Fruit fly (Drosophila melanogaster) whole organism, embryonic: Measurements from ENCODE around the gene opa.
A peak's percentile ranks its signal among the peaks of the same experiment; 100 is the strongest.

Experiments used
- B-H2 ChIP-seq: fragments of 200-800 bp; sonication (Bioruptor generic); optimal IDR thresholded peaks from 2 replicates; lab custom pipeline; 2018; ENCODE audit warnings: missing biosample characterization, mild to moderate bottlenecking, missing genetic modification characterization
- Bteb2 ChIP-seq: fragments of 200-800 bp; sonication (Bioruptor generic); optimal IDR thresholded peaks from 2 replicates; lab custom pipeline; 2016; ENCODE audit warnings: missing biosample characterization, missing genetic modification characterization
- CG10462 ChIP-seq: fragments of 200-800 bp; sonication (Bioruptor generic); optimal IDR thresholded peaks from 2 replicates; lab custom pipeline; 2016; ENCODE audit warnings: missing biosample characterization, missing genetic modification characterization
- CG10654 ChIP-seq: fragments of 200-800 bp; sonication (Bioruptor generic); optimal IDR thresholded peaks from 2 replicates; lab custom pipeline; 2016; ENCODE audit warnings: missing biosample characterization, missing genetic modification characterization
- CG10959 ChIP-seq: fragments of 200-800 bp; sonication (Bioruptor generic); IDR thresholded peaks from 2 replicates; pipeline ENCODE4 v1.3.6; 2022; ENCODE audit warnings: missing biosample characterization, missing genetic modification characterization
- CG12299 ChIP-seq: fragments of 200-800 bp; sonication (Bioruptor generic); optimal IDR thresholded peaks from 2 replicates; lab custom pipeline; 2018; ENCODE audit warnings: missing biosample characterization, mild to moderate bottlenecking, missing genetic modification characterization
- CG12744 ChIP-seq: fragments of 200-800 bp; sonication (Bioruptor generic); optimal IDR thresholded peaks from 2 replicates; lab custom pipeline; 2016; ENCODE audit warnings: missing biosample characterization, missing genetic modification characterization
- CG14050 ChIP-seq: fragments of 200-800 bp; sonication (Bioruptor generic); IDR thresholded peaks from 3 replicates; pipeline ENCODE4 v1.3.6; 2022; ENCODE audit warnings: missing biosample characterization, missing genetic modification characterization
- CG15601 ChIP-seq: fragments of 200-800 bp; sonication (Bioruptor generic); optimal IDR thresholded peaks from 3 replicates; lab custom pipeline; 2019; ENCODE audit warnings: missing biosample characterization, mild to moderate bottlenecking, missing genetic modification characterization, moderate library complexity
- CG1602 ChIP-seq: fragments of 200-800 bp; sonication (Bioruptor generic); optimal IDR thresholded peaks from 3 replicates; lab custom pipeline; 2016; ENCODE audit warnings: missing biosample characterization, missing genetic modification characterization
- CG17328 ChIP-seq: fragments of 200-800 bp; sonication (Bioruptor generic); IDR thresholded peaks from 2 replicates; pipeline ENCODE4 v1.3.6; 2022; ENCODE audit warnings: missing biosample characterization, missing genetic modification characterization
- CG17829 ChIP-seq: fragments of 200-800 bp; optimal IDR thresholded peaks from 2 replicates; lab custom pipeline; 2019; ENCODE audit warnings: missing biosample characterization, mild to moderate bottlenecking, missing genetic modification characterization, moderate library complexity
- CG17912 ChIP-seq: fragments of 200-800 bp; sonication (Bioruptor generic); optimal IDR thresholded peaks from 2 replicates; lab custom pipeline; 2018; ENCODE audit warnings: missing biosample characterization, mild to moderate bottlenecking, missing genetic modification characterization
- CG18599 ChIP-seq: fragments of 200-800 bp; sonication (Bioruptor generic); optimal IDR thresholded peaks from 3 replicates; lab custom pipeline; 2017; ENCODE audit warnings: missing biosample characterization, missing genetic modification characterization, mild to moderate bottlenecking, moderate library complexity, missing genetic modification reagents
- CG2678 ChIP-seq: fragments of 200-800 bp; sonication (Bioruptor generic); optimal IDR thresholded peaks from 3 replicates; lab custom pipeline; 2019; ENCODE audit warnings: missing biosample characterization, mild to moderate bottlenecking, missing genetic modification characterization, moderate library complexity
- CG2712 ChIP-seq: fragments of 200-800 bp; optimal IDR thresholded peaks from 3 replicates; lab custom pipeline; 2019; ENCODE audit warnings: missing biosample characterization, mild to moderate bottlenecking, missing genetic modification characterization, moderate library complexity
- CG2875 ChIP-seq: fragments of 200-800 bp; sonication (Bioruptor generic); optimal IDR thresholded peaks from 2 replicates; lab custom pipeline; 2017; ENCODE audit warnings: missing biosample characterization, mild to moderate bottlenecking, missing genetic modification characterization, missing genetic modification reagents
- CG3163 ChIP-seq: fragments of 200-800 bp; sonication (Bioruptor generic); optimal IDR thresholded peaks from 3 replicates; lab custom pipeline; 2016; ENCODE audit warnings: missing biosample characterization, missing genetic modification characterization
- CG3995 ChIP-seq: fragments of 200-800 bp; sonication (Bioruptor generic); optimal IDR thresholded peaks from 3 replicates; lab custom pipeline; 2016; ENCODE audit warnings: missing biosample characterization, missing genetic modification characterization
- CG4404 ChIP-seq: fragments of 200-800 bp; sonication (Bioruptor generic); IDR thresholded peaks from 2 replicates; pipeline ENCODE4 v1.3.6; 2022; ENCODE audit warnings: missing biosample characterization, missing genetic modification characterization
- CG4730 ChIP-seq: fragments of 200-800 bp; sonication (Bioruptor generic); IDR thresholded peaks from 2 replicates; pipeline ENCODE4 v1.3.6; 2022; ENCODE audit warnings: missing biosample characterization, missing genetic modification characterization
- CG6683 ChIP-seq: fragments of 200-800 bp; sonication (Bioruptor generic); optimal IDR thresholded peaks from 2 replicates; lab custom pipeline; 2017; ENCODE audit warnings: missing biosample characterization, mild to moderate bottlenecking, missing genetic modification characterization, missing genetic modification reagents
- CG6765 ChIP-seq: fragments of 200-800 bp; sonication (Bioruptor generic); optimal IDR thresholded peaks from 3 replicates; lab custom pipeline; 2017; ENCODE audit warnings: missing biosample characterization, mild to moderate bottlenecking, missing genetic modification characterization
- CG6813 ChIP-seq: fragments of 200-800 bp; sonication (Bioruptor generic); optimal IDR thresholded peaks from 2 replicates; lab custom pipeline; 2017; ENCODE audit warnings: missing biosample characterization, missing genetic modification characterization, mild to moderate bottlenecking, moderate library complexity, missing genetic modification reagents
- CG7556 ChIP-seq: fragments of 200-800 bp; sonication (Bioruptor generic); optimal IDR thresholded peaks from 2 replicates; lab custom pipeline; 2017; ENCODE audit warnings: missing biosample characterization, mild to moderate bottlenecking, missing genetic modification characterization
- CrebB ChIP-seq: fragments of 200-800 bp; sonication (Bioruptor generic); optimal IDR thresholded peaks from 3 replicates; lab custom pipeline; 2018; ENCODE audit warnings: missing biosample characterization, mild to moderate bottlenecking, missing genetic modification characterization
- Fer3 ChIP-seq: fragments of 200-800 bp; sonication (Bioruptor generic); optimal IDR thresholded peaks from 2 replicates; lab custom pipeline; 2018; ENCODE audit warnings: missing biosample characterization, mild to moderate bottlenecking, missing genetic modification characterization, moderate library complexity
- Hr39 ChIP-seq: fragments of >200 bp; optimal IDR thresholded peaks from 2 replicates; lab custom pipeline; 2017
- Nf-YC ChIP-seq: fragments of 200-800 bp; optimal IDR thresholded peaks from 3 replicates; lab custom pipeline; 2019; ENCODE audit warnings: missing biosample characterization, mild to moderate bottlenecking, missing genetic modification characterization, moderate library complexity
- Opbp ChIP-seq: fragments of 200-800 bp; sonication (Bioruptor generic); IDR thresholded peaks from 3 replicates; pipeline ENCODE4 v1.3.6; 2022; ENCODE audit warnings: missing biosample characterization, missing genetic modification characterization; ENCODE audit not compliant: partially characterized antibody
- Sox102F ChIP-seq: fragments of 200-800 bp; sonication (Bioruptor generic); optimal IDR thresholded peaks from 2 replicates; lab custom pipeline; 2018; ENCODE audit warnings: missing biosample characterization, mild to moderate bottlenecking, missing genetic modification characterization, moderate library complexity
- Usf ChIP-seq: fragments of 200-800 bp; sonication (Bioruptor generic); optimal IDR thresholded peaks from 2 replicates; lab custom pipeline; 2017; ENCODE audit warnings: missing genotype, missing biosample characterization, missing genetic modification characterization
- ap ChIP-seq: fragments of 200-800 bp; sonication (Bioruptor generic); IDR thresholded peaks from 2 replicates; pipeline ENCODE4 v1.3.6; 2022; ENCODE audit warnings: missing biosample characterization, missing genetic modification characterization
- cas ChIP-seq: fragments of 200-800 bp; sonication (Bioruptor generic); IDR thresholded peaks from 2 replicates; pipeline ENCODE4 v1.3.6; 2022; ENCODE audit warnings: missing biosample characterization, missing genetic modification characterization
- croc ChIP-seq: fragments of 200-800 bp; sonication (Bioruptor generic); conservative IDR thresholded peaks from 3 replicates; pipeline ENCODE4 v1.3.6; 2022; ENCODE audit warnings: missing biosample characterization, missing genetic modification characterization
- dimm ChIP-seq: fragments of 200-800 bp; sonication (Bioruptor generic); IDR thresholded peaks from 2 replicates; pipeline ENCODE4 v1.3.6; 2022; ENCODE audit warnings: missing biosample characterization, missing genetic modification characterization
- ems ChIP-seq: fragments of 200-800 bp; sonication (Bioruptor generic); optimal IDR thresholded peaks from 3 replicates; lab custom pipeline; 2016; ENCODE audit warnings: missing biosample characterization, missing genetic modification characterization
- gsb-n ChIP-seq: fragments of 200-800 bp; sonication (Bioruptor generic); optimal IDR thresholded peaks from 3 replicates; lab custom pipeline; 2018; ENCODE audit warnings: missing biosample characterization, mild to moderate bottlenecking, missing genetic modification characterization
- gt ChIP-seq: fragments of 200-800 bp; sonication (Bioruptor generic); IDR thresholded peaks from 2 replicates; pipeline ENCODE4 v1.3.6; 2022; ENCODE audit warnings: missing biosample characterization, missing genetic modification characterization
- kah ChIP-seq: fragments of 200-800 bp; sonication (Bioruptor generic); optimal IDR thresholded peaks from 2 replicates; lab custom pipeline; 2018; ENCODE audit warnings: missing biosample characterization, mild to moderate bottlenecking, missing genetic modification characterization
- kay ChIP-seq: fragments of 200-800 bp; sonication (Bioruptor generic); optimal IDR thresholded peaks from 2 replicates; lab custom pipeline; 2016; ENCODE audit warnings: missing biosample characterization, missing genetic modification characterization
- klu ChIP-seq: fragments of 200-800 bp; sonication (Bioruptor generic); IDR thresholded peaks from 2 replicates; pipeline ENCODE4 v1.3.6; 2022; ENCODE audit warnings: missing biosample characterization, missing genetic modification characterization
- nmo ChIP-seq: fragments of 200-800 bp; sonication (Bioruptor generic); optimal IDR thresholded peaks from 2 replicates; lab custom pipeline; 2018; ENCODE audit warnings: missing biosample characterization, mild to moderate bottlenecking, missing genetic modification characterization, moderate library complexity
- oc ChIP-seq: fragments of 200-800 bp; sonication (Bioruptor generic); optimal IDR thresholded peaks from 2 replicates; lab custom pipeline; 2018; ENCODE audit warnings: missing biosample characterization, mild to moderate bottlenecking, missing genetic modification characterization, moderate library complexity
- sens-2 ChIP-seq: fragments of 200-800 bp; sonication (Bioruptor generic); IDR thresholded peaks from 2 replicates; pipeline ENCODE4 v1.3.6; 2022; ENCODE audit warnings: missing biosample characterization, missing genetic modification characterization
- slou ChIP-seq: fragments of 200-800 bp; sonication (Bioruptor generic); optimal IDR thresholded peaks from 3 replicates; lab custom pipeline; 2016; ENCODE audit warnings: missing biosample characterization, missing genetic modification characterization
- sr ChIP-seq: fragments of 200-800 bp; sonication (Bioruptor generic); IDR thresholded peaks from 3 replicates; pipeline ENCODE4 v1.3.6; 2022; ENCODE audit warnings: missing biosample characterization, missing genetic modification characterization
- tna ChIP-seq: fragments of 200-800 bp; sonication (Bioruptor generic); IDR thresholded peaks from 2 replicates; pipeline ENCODE4 v1.3.6; 2022; ENCODE audit warnings: missing biosample characterization, missing genetic modification characterization; ENCODE audit not compliant: partially characterized antibody
- trem ChIP-seq: fragments of 200-800 bp; optimal IDR thresholded peaks from 3 replicates; lab custom pipeline; 2019; ENCODE audit warnings: missing biosample characterization, mild to moderate bottlenecking, missing genetic modification characterization, moderate library complexity
- wdn ChIP-seq: fragments of 200-800 bp; sonication (Bioruptor generic); IDR thresholded peaks from 2 replicates; pipeline ENCODE4 v1.3.6; 2022; ENCODE audit warnings: missing biosample characterization, missing genetic modification characterization
- wor ChIP-seq: fragments of 200-800 bp; sonication (Bioruptor generic); IDR thresholded peaks from 2 replicates; pipeline ENCODE4 v1.3.6; 2022; ENCODE audit warnings: missing biosample characterization, missing genetic modification characterization
- zfh2 ChIP-seq: fragments of 200-800 bp; sonication (Bioruptor generic); optimal IDR thresholded peaks from 2 replicates; lab custom pipeline; 2016; ENCODE audit warnings: missing biosample characterization, missing genetic modification characterization

opa gene

DNA sequence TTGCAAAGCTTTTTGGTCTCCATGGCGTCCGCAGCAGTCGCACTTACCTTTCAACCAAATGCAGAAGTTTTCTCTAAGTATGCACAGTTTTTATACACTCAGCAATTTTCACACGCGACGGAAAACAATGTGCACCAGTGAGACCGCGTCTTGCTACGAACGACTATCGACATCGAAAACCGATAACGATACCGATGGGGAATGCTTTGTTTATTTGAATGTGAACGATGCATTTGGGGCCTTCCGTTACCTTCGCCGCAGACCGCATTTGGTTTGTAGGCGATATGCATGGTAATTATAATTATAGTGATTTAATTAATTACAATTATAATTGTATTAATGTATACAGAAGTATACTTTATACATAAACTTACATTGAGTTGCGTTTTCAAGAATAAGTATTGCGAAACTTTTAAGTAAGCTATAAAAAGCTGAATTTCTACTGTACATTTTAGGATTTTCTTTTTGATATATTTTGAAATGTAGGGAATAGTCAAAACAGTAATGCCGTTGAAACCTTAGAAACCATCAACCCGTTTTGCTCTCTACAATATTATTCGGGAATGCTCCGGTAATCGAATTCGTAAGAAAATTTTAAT, 40.6 kb upstream of the opa start, which contains the start of the genes Hus1-like and ctrip (continued):
- TF ChIP-seq CG15601 (tag; lab: Kevin White, UChicago) (no peak), CG10462 (GFP tag; lab: Kevin White, UChicago) (no peak), wor (GFP tag; lab: Robert Waterston, UW) (no peak), gsb-n (no peak), gt (no peak), klu (GFP tag; lab: Robert Waterston, UW) (no peak), B-H2 (GFP tag; lab: Kevin White, UChicago) (no peak), Hr39 (no peak), wdn (GFP tag; lab: Robert Waterston, UW) (no peak), Fer3 (tag; lab: Kevin White, UChicago) (no peak), dimm (GFP tag; lab: Robert Waterston, UW) (no peak), CG6765 (GFP tag; lab: Kevin White, UChicago) (no peak), oc (tag; lab: Kevin White, UChicago) (no peak), CG6683 (no peak), Bteb2 (GFP tag; lab: Kevin White, UChicago) (no peak), CG14050 (GFP tag; lab: Robert Waterston, UW) (no peak), zfh2 (GFP tag; lab: Kevin White, UChicago) (no peak), ap (GFP tag; lab: Robert Waterston, UW) (no peak), CG2712 (peak; percentile 48), trem (tag; lab: Kevin White, UChicago) (peak; percentile 32), CG3163 (GFP tag; lab: Kevin White, UChicago) (no peak), CG12744 (no peak), CG18599 (peak; percentile 36), CG4404 (no peak), CG3995 (GFP tag; lab: Kevin White, UChicago) (peak; percentile 54), CG17328 (GFP tag; lab: Robert Waterston, UW) (0 out of 2 replicates have a peak, but pooled peaks have one; percentile 38), CG6813 (GFP tag; lab: Kevin White, UChicago) (peak; percentile 46), CG1602 (GFP tag; lab: Kevin White, UChicago) (no peak), Usf (no peak), ems (GFP tag; lab: Kevin White, UChicago) (no peak), Opbp (GFP tag; lab: Robert Waterston, UW) (peak; percentile 65; the same call in 1 of the 3 replicates), cas (no peak), kay (GFP tag; lab: Kevin White, UChicago) (no peak), slou (GFP tag; lab: Kevin White, UChicago) (no peak), kah (GFP tag; lab: Kevin White, UChicago) (no peak), CG2678 (no peak), CG17912 (no peak), CG17829 (tag; lab: Kevin White, UChicago) (peak; percentile 3), Sox102F (GFP tag; lab: Kevin White, UChicago) (no peak), CG7556 (GFP tag; lab: Kevin White, UChicago) (no peak), CG4730 (GFP tag; lab: Robert Waterston, UW) (no peak), Nf-YC (tag; lab: Kevin White, UChicago) (no peak), nmo (GFP tag; lab: Kevin White, UChicago) (peak; percentile 33), CG10654 (no peak), croc (GFP tag; lab: Robert Waterston, UW) (no peak), CrebB (tag; lab: Kevin White, UChicago) (peak; percentile 4), tna (GFP tag; lab: Robert Waterston, UW) (peak; percentile 54), CG2875 (GFP tag; lab: Kevin White, UChicago) (no peak), sr (GFP tag; lab: Robert Waterston, UW) (no peak), CG12299 (tag; lab: Kevin White, UChicago) (peak; percentile 0), CG10959 (GFP tag; lab: Robert Waterston, UW) (no peak), sens-2 (no peak)
